Fruit fly (Drosophila melanogaster): Measurements from ENCODE around the gene r-l.

DNA sequence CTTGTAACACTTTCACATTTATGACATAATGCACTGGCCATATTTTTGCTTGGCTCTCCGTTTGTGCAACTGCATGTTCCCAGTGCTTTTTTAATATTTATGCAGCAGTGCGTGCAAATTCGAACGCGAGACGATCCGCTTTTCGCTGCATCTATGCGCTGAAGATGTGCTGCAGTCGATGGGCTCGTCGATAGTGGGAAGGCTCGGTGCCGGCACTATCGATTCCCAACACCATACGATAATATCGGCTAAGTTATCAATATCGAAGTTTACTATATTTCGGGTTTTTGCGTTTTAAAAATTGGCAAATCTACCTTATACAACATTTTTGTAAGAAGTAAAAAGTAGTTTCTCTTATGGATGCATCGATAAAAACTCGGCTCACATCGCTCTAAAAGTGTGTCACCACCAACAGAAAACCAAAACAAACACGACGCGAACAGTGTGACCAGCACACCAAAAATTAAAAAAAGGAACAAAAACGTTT, 24.6 kb upstream of the r-l start, which contains the start of gene RhoGAP93B:
- no peak for TF ChIP-seq CG8478 (optimal IDR thresholded peaks at IDR 0.05)
- no peak for TF ChIP-seq usp (GFP tag; optimal IDR thresholded peaks at IDR 0.05)
- TF ChIP-seq psq (optimal IDR thresholded peaks at IDR 0.05): no peak
- TF ChIP-seq Dll (optimal IDR thresholded peaks at IDR 0.05): no peak
- TF ChIP-seq EcR (GFP tag; optimal IDR thresholded peaks at IDR 0.05): no peak
- TF ChIP-seq pan (optimal IDR thresholded peaks at IDR 0.05): no peak
